Worm (Caenorhabditis elegans) whole organism, L4 larva: ENCODE results near the gene ZC443.7.
A peak's percentile ranks its signal among the peaks of the same experiment; 100 is the strongest.

Experiments
- F37D6.2 ChIP-seq: sonication (generic microtip); optimal IDR thresholded peaks from 2 replicates; lab custom pipeline; 2016; ENCODE audit warnings: mild to moderate bottlenecking, missing genetic modification characterization, missing compliant biosample characterization
- F49E8.2 ChIP-seq: sonication (generic microtip); optimal IDR thresholded peaks from 2 replicates; lab custom pipeline; 2016; ENCODE audit warnings: missing compliant biosample characterization, mild to moderate bottlenecking, missing genetic modification characterization, borderline replicate concordance
- T20F7.1 ChIP-seq: fragments of 200-800 bp; sonication (Bioruptor generic); optimal IDR thresholded peaks from 2 replicates; lab custom pipeline; 2018; ENCODE audit warnings: mild to moderate bottlenecking, missing genetic modification characterization, missing compliant biosample characterization
- Y105C5A.15 ChIP-seq: fragments of 200-800 bp; sonication (Bioruptor generic); IDR thresholded peaks from 2 replicates; pipeline ENCODE4 v1.3.6; 2022; ENCODE audit warnings: missing genetic modification characterization, missing compliant biosample characterization
- Y5F2A.4 ChIP-seq: fragments of 200-800 bp; sonication (Bioruptor generic); optimal IDR thresholded peaks from 2 replicates; lab custom pipeline; 2018; ENCODE audit warnings: mild to moderate bottlenecking, missing genetic modification characterization, missing compliant biosample characterization
- aha-1 ChIP-seq: fragments of 150-350 bp; peaks from one replicate; lab custom pipeline; 2014; ENCODE audit warnings: missing biosample characterization, missing genetic modification characterization
- ceh-20 ChIP-seq: fragments of 200-800 bp; sonication (Bioruptor generic); IDR thresholded peaks from 2 replicates; pipeline ENCODE4 v1.3.6; 2022; ENCODE audit warnings: missing genetic modification reagents, missing genetic modification characterization, missing compliant biosample characterization
- ces-1 ChIP-seq: fragments of 150-350 bp; sonication (generic microtip); optimal IDR thresholded peaks from 4 replicates; lab custom pipeline; 2014; ENCODE audit warnings: missing biosample characterization, missing genetic modification reagents, missing genetic modification characterization
- cey-2 ChIP-seq: sonication (generic microtip); optimal IDR thresholded peaks from 3 replicates; lab custom pipeline; 2017; ENCODE audit warnings: missing genetic modification characterization, mild to moderate bottlenecking, missing compliant biosample characterization, antibody characterized with exemption, borderline replicate concordance; ENCODE audit not compliant: insufficient read depth
- daf-12 ChIP-seq: fragments of 150-350 bp; optimal IDR thresholded peaks from 2 replicates; lab custom pipeline; 2014; ENCODE audit warnings: missing biosample characterization, missing genetic modification reagents, missing genetic modification characterization
- dmd-6 ChIP-seq: fragments of 200-800 bp; sonication (Bioruptor generic); IDR thresholded peaks from 2 replicates; pipeline ENCODE4 v1.3.6; 2022; ENCODE audit warnings: missing genetic modification reagents, missing genetic modification characterization, missing compliant biosample characterization
- dmd-8 ChIP-seq: fragments of 200-800 bp; sonication (Bioruptor generic); IDR thresholded peaks from 2 replicates; pipeline ENCODE4 v1.3.6; 2022; ENCODE audit warnings: missing genetic modification characterization, missing compliant biosample characterization
- fkh-10 ChIP-seq: fragments of 150-350 bp; optimal IDR thresholded peaks from 2 replicates; lab custom pipeline; 2014; ENCODE audit warnings: missing biosample characterization, missing genetic modification reagents, missing genetic modification characterization
- gei-8 ChIP-seq: fragments of 200-800 bp; sonication (Bioruptor generic); optimal IDR thresholded peaks from 2 replicates; lab custom pipeline; 2018; ENCODE audit warnings: mild to moderate bottlenecking, missing genetic modification characterization, missing compliant biosample characterization
- hif-1 ChIP-seq, 2 experiments: sonication (generic microtip); optimal IDR thresholded peaks; 2 replicates each; lab custom pipeline; 2016 to 2017; ENCODE audit warnings: missing compliant biosample characterization in 2 of 2, missing genetic modification characterization in 2 of 2, missing genetic modification reagents in 2 of 2, missing genotype in 2 of 2, mild to moderate bottlenecking in 1 of 2
- hlh-11 ChIP-seq: fragments of 200-800 bp; sonication (Bioruptor generic); optimal IDR thresholded peaks from 2 replicates; lab custom pipeline; 2018; ENCODE audit warnings: mild to moderate bottlenecking, missing genetic modification characterization, missing compliant biosample characterization
- hlh-30 ChIP-seq: sonication (generic microtip); optimal IDR thresholded peaks from 2 replicates; lab custom pipeline; 2017; ENCODE audit warnings: antibody characterized with exemption, mild to moderate bottlenecking, missing genetic modification characterization, missing compliant biosample characterization; ENCODE audit not compliant: insufficient read depth
- hmg-1.1 ChIP-seq: fragments of 200-800 bp; sonication (Bioruptor generic); IDR thresholded peaks from 2 replicates; pipeline ENCODE4 v1.3.6; 2022; ENCODE audit warnings: missing genetic modification reagents, missing genetic modification characterization, missing compliant biosample characterization
- jun-1 ChIP-seq: fragments of 150-350 bp; optimal IDR thresholded peaks from 2 replicates; lab custom pipeline; 2014; ENCODE audit warnings: missing biosample characterization, missing genetic modification reagents, missing genetic modification characterization
- lim-7 ChIP-seq: fragments of 200-800 bp; sonication (Bioruptor generic); IDR thresholded peaks from 2 replicates; pipeline ENCODE4 v1.3.6; 2022; ENCODE audit warnings: missing genetic modification characterization, missing compliant biosample characterization
- lin-13 ChIP-seq: fragments of 150-350 bp; optimal IDR thresholded peaks from 2 replicates; lab custom pipeline; 2014; ENCODE audit warnings: missing biosample characterization, missing genetic modification reagents, missing genetic modification characterization
- lsy-2 ChIP-seq, 2 experiments: fragments of 150-350 bp in 1 of 2; sonication (generic microtip) in 1 of 2; optimal IDR thresholded peaks; 2 replicates each; lab custom pipeline; 2014 to 2017; ENCODE audit warnings: missing biosample characterization in 2 of 2, missing genetic modification characterization in 2 of 2
- madf-5 ChIP-seq, 2 experiments: fragments of 200-800 bp; sonication (Bioruptor generic); IDR thresholded peaks; 2 replicates each; pipeline ENCODE4 v1.3.6; 2022; ENCODE audit warnings: missing compliant biosample characterization in 2 of 2, missing genetic modification characterization in 2 of 2
- mdl-1 ChIP-seq, 2 experiments: fragments of 150-350 bp in 1 of 2; sonication (generic microtip) in 1 of 2; optimal IDR thresholded peaks; 2 replicates each; lab custom pipeline; 2014 to 2017; ENCODE audit warnings: missing biosample characterization in 2 of 2, missing genetic modification characterization in 2 of 2
- mep-1 ChIP-seq: fragments of 150-350 bp; sonication (generic microtip); optimal IDR thresholded peaks from 3 replicates; lab custom pipeline; 2014; ENCODE audit warnings: missing biosample characterization, missing genetic modification characterization
- mxl-2 ChIP-seq: fragments of 200-800 bp; sonication (Bioruptor generic); conservative IDR thresholded peaks from 2 replicates; pipeline ENCODE4 v1.3.6; 2022; ENCODE audit warnings: missing genetic modification reagents, missing genetic modification characterization, missing compliant biosample characterization
- mxl-3 ChIP-seq: fragments of 200-800 bp; sonication (Bioruptor generic); optimal IDR thresholded peaks from 2 replicates; lab custom pipeline; 2018; ENCODE audit warnings: mild to moderate bottlenecking, missing genetic modification characterization, missing compliant biosample characterization
- nhr-11 ChIP-seq: fragments of 150-350 bp; optimal IDR thresholded peaks from 2 replicates; lab custom pipeline; 2014; ENCODE audit warnings: missing biosample characterization, missing genetic modification characterization
- nhr-111 ChIP-seq: fragments of 200-800 bp; sonication (Bioruptor generic); optimal IDR thresholded peaks from 2 replicates; lab custom pipeline; 2018; ENCODE audit warnings: mild to moderate bottlenecking, missing genetic modification characterization, missing compliant biosample characterization
- nhr-25 ChIP-seq: sonication (generic microtip); optimal IDR thresholded peaks from 2 replicates; lab custom pipeline; 2017; ENCODE audit warnings: missing genetic modification characterization, mild to moderate bottlenecking, missing compliant biosample characterization, antibody characterized with exemption, moderate library complexity, borderline replicate concordance; ENCODE audit not compliant: insufficient read depth
- nhr-42 ChIP-seq: fragments of 200-800 bp; sonication (Bioruptor generic); IDR thresholded peaks from 2 replicates; pipeline ENCODE4 v1.3.6; 2022; ENCODE audit warnings: missing genetic modification characterization, missing compliant biosample characterization
- rbr-2 ChIP-seq: sonication (generic microtip); optimal IDR thresholded peaks from 2 replicates; lab custom pipeline; 2016; ENCODE audit warnings: missing genotype, missing genetic modification characterization, missing compliant biosample characterization
- tag-97 ChIP-seq: fragments of 200-800 bp; sonication (Bioruptor generic); IDR thresholded peaks from 2 replicates; pipeline ENCODE4 v1.3.6; 2022; ENCODE audit warnings: missing genetic modification characterization, missing compliant biosample characterization
- unc-62 ChIP-seq, 3 experiments: fragments of 150-350 bp in 1 of 3; sonication (generic microtip); optimal IDR thresholded peaks in 2 of 3; peaks in 1 of 3; 1 replicate in 1 of 3; 2 replicates in 2 of 3; lab custom pipeline; 2014 to 2017; ENCODE audit warnings: missing biosample characterization in 3 of 3, missing genetic modification characterization in 3 of 3, missing genetic modification reagents in 3 of 3, missing genotype in 1 of 3
- vab-7 ChIP-seq: fragments of 200-800 bp; sonication (Bioruptor generic); IDR thresholded peaks from 2 replicates; pipeline ENCODE4 v1.3.6; 2022; ENCODE audit warnings: missing genetic modification reagents, missing genetic modification characterization, missing compliant biosample characterization
- zfp-2 ChIP-seq: sonication (generic microtip); optimal IDR thresholded peaks from 2 replicates; lab custom pipeline; 2016; ENCODE audit warnings: mild to moderate bottlenecking, missing genetic modification characterization, missing compliant biosample characterization
- zip-2 ChIP-seq: fragments of 150-350 bp; optimal IDR thresholded peaks from 2 replicates; lab custom pipeline; 2014; ENCODE audit warnings: missing biosample characterization, missing genetic modification characterization

Gene ZC443.7

DNA sequence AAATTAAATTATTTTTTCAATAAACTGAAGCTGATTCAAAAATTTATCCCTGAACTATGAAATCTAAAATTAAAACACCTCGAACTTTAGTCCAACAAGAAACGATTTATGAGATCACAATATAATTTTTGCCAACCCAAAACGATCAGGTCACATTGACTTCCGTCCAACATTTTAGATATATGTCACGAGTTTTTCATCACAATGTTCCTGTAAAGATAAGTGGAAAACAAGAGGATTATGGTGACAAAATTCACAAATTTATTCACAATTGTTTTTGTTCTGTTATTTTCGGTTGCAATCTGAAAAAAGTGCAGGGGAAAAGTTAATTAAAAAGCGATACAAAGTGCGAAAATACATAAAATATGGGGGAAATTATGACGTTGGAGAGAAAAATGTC, 10.4 kb downstream of the ZC443.7 start:
- peak; percentile 37 for TF ChIP-seq hlh-30 (tag; lab: Kevin White, UChicago)
- peak; percentile 12 to 47 for TF ChIP-seq lsy-2 (tag; optimal IDR thresholded peaks at IDR 0.05; lab: Kevin White, UChicago)
- TF ChIP-seq unc-62 (GFP tag; optimal IDR thresholded peaks at IDR 0.05 in 1 of 2; lab: Kevin White, UChicago): peak in 1 of 2 experiments; percentile 74
- TF ChIP-seq unc-62 (tag; optimal IDR thresholded peaks at IDR 0.05; lab: Kevin White, UChicago): no peak
- TF ChIP-seq gei-8 (GFP tag; lab: Kevin White, UChicago): no peak
- TF ChIP-seq T20F7.1 (GFP tag; lab: Kevin White, UChicago): no peak
- TF ChIP-seq mep-1: peak; percentile 4
- TF ChIP-seq Y105C5A.15: no peak

DNA sequence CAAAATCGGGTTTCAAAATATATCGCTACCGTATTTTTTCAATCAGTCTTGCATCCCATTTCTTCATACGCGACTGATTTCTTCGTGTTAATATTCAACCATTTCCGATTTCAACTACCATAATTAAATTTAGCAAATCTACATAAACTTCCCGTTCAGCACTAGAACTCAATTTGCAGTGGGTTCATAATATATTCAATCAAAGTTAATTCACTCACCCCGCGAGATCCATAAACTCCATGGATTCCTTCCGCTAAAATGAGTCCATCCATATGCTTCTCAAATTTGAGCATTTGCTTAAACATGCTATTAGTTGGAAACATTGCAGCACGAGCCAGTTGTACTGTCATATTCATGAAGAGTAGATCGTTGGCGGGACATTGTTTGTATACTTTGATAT, 12.2 kb downstream of the ZC443.7 start:
- no peak for TF ChIP-seq cey-2 (tag; lab: Kevin White, UChicago)
- peak in 1 of 2 experiments; percentile 10 for TF ChIP-seq unc-62 (GFP tag; optimal IDR thresholded peaks at IDR 0.05 in 1 of 2; lab: Kevin White, UChicago)
- no peak for TF ChIP-seq unc-62 (tag; optimal IDR thresholded peaks at IDR 0.05; lab: Kevin White, UChicago)
- no peak for TF ChIP-seq ces-1 (GFP tag; lab: Kevin White, UChicago)
- TF ChIP-seq vab-7 (GFP tag; lab: Robert Waterston, UW): no peak
- TF ChIP-seq ceh-20 (GFP tag; lab: Robert Waterston, UW): no peak

DNA sequence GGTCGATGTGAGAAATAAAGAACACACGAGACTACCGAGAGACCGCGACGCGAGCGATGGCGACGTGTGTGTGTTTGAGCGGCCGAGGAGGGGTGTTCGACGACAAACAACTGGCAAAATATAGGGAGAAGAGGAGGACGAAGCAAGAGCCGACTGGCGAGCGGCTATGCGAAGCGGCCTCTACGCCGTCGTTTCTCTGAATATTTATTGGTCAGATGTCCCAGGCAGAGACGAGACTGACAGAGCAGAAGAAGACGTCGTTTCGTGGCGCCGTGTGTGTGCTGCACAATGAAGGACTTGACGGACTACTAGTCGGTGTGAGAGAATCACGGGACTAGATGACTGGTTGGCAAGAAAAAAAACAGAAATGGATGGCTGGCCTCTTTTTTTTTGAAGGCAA, 12.9 kb downstream of the ZC443.7 start:
- TF ChIP-seq Y5F2A.4 (no peak), mdl-1 (tag; optimal IDR thresholded peaks at IDR 0.05; lab: Kevin White, UChicago) (peak in 1 of 2 experiments; percentile 70), nhr-111 (GFP tag; lab: Kevin White, UChicago) (no peak), daf-12 (tag; lab: Kevin White, UChicago) (no peak), madf-5 (GFP tag; IDR thresholded peaks at IDR 0.05; lab: Robert Waterston, UW) (no peak), mep-1 (peak; percentile 63), F49E8.2 (no peak), mxl-2 (GFP tag; lab: Robert Waterston, UW) (no peak), hlh-30 (tag; lab: Kevin White, UChicago) (peak; percentile 83), tag-97 (GFP tag; lab: Robert Waterston, UW) (no peak), nhr-42 (GFP tag; lab: Robert Waterston, UW) (no peak), jun-1 (tag; lab: Kevin White, UChicago) (no peak), hmg-1.1 (GFP tag; lab: Robert Waterston, UW) (peak; percentile 79), nhr-11 (tag; lab: Kevin White, UChicago) (no peak), lim-7 (GFP tag; lab: Robert Waterston, UW) (no peak), rbr-2 (tag; lab: Kevin White, UChicago) (peak; percentile 79), zfp-2 (no peak), dmd-6 (GFP tag; lab: Robert Waterston, UW) (0 out of 2 replicates have a peak, but pooled peaks have one; percentile 11), ceh-20 (GFP tag; lab: Robert Waterston, UW) (no peak), hif-1 (tag; optimal IDR thresholded peaks at IDR 0.05; lab: Kevin White, UChicago) (peak in 1 of 2 experiments; percentile 39), hlh-11 (tag; lab: Kevin White, UChicago) (peak; percentile 41), zip-2 (tag; lab: Kevin White, UChicago) (no peak), F37D6.2 (tag; lab: Kevin White, UChicago) (peak; percentile 75), fkh-10 (GFP tag; lab: Kevin White, UChicago) (peak; percentile 61), dmd-8 (GFP tag; lab: Robert Waterston, UW) (no peak), lin-13 (GFP tag; lab: Kevin White, UChicago) (no peak), aha-1 (peak; percentile 97), lsy-2 (tag; optimal IDR thresholded peaks at IDR 0.05; lab: Kevin White, UChicago) (peak; percentile 3 to 50), mxl-3 (peak; percentile 11), nhr-25 (tag; lab: Kevin White, UChicago) (no peak)
